Worm (Caenorhabditis elegans): ENCODE results near the gene nspd-7.

The nspd-7 gene

ce11 chrIV:10227534-10227933 is 41.5 kb downstream of the nspd-7 start, which contains the start of gene F01G10.6:
TSS of gene F01G10.6 (minus strand) at chrIV:10227634.
- TF ChIP-seq mdt-29 (GFP tag; IDR thresholded peaks at IDR 0.05) (no peak), lin-1 (GFP tag; IDR thresholded peaks at IDR 0.05) (no peak), zfp-3 (GFP tag; conservative IDR thresholded peaks at IDR 0.05) (no peak), tra-1 (GFP tag; IDR thresholded peaks at IDR 0.05) (no peak), ctbp-1 (GFP tag; IDR thresholded peaks at IDR 0.05) (no peak), gei-8 (GFP tag; optimal IDR thresholded peaks at IDR 0.05) (no peak), zfp-2 (tag; optimal IDR thresholded peaks at IDR 0.05) (no peak), hif-1 (tag; optimal IDR thresholded peaks at IDR 0.05) (no peak), F37D6.2 (tag; optimal IDR thresholded peaks at IDR 0.05) (no peak), ama-1 (optimal IDR thresholded peaks at IDR 0.05) (no peak), aha-1 (tag) (no peak), nhr-41 (GFP tag; IDR thresholded peaks at IDR 0.05) (no peak), nhr-28 (tag; optimal IDR thresholded peaks at IDR 0.05) (no peak), F26F4.8 (GFP tag; conservative IDR thresholded peaks at IDR 0.05) (no peak), ztf-7 (tag; optimal IDR thresholded peaks at IDR 0.05) (no peak), unc-130 (GFP tag; optimal IDR thresholded peaks at IDR 0.05) (no peak)

ce11 chrIV:10223723-10224122 is 45.3 kb downstream of the nspd-7 start, which contains the start of gene nas-12:
TSS of gene nas-12 (plus strand) at chrIV:10224023.
- TF ChIP-seq zip-2 (tag; optimal IDR thresholded peaks at IDR 0.05) = no peak
- no peak for TF ChIP-seq R02D3.7 (tag; optimal IDR thresholded peaks at IDR 0.05)
- TF ChIP-seq duxl-1 (tag; optimal IDR thresholded peaks at IDR 0.05; ENCODE audit: poor library complexity) = no peak
- no peak for TF ChIP-seq saeg-2 (GFP tag; IDR thresholded peaks at IDR 0.05)
- TF ChIP-seq hlh-30 (tag; optimal IDR thresholded peaks at IDR 0.05; ENCODE audit: insufficient read depth) = no peak
- TF ChIP-seq spr-3 (GFP tag; optimal IDR thresholded peaks at IDR 0.05) = no peak
- TF ChIP-seq madf-5 (GFP tag; IDR thresholded peaks at IDR 0.05) = no peak
- TF ChIP-seq lin-38 (GFP tag; IDR thresholded peaks at IDR 0.05) = no peak
- no peak for TF ChIP-seq nhr-237 (tag; optimal IDR thresholded peaks at IDR 0.05)
- TF ChIP-seq mes-2 (tag; optimal IDR thresholded peaks at IDR 0.05; ENCODE audit: poor library complexity, severe bottlenecking) = no peak
- TF ChIP-seq ztf-11 (tag; optimal IDR thresholded peaks at IDR 0.05) = no peak
- TF ChIP-seq lin-15B (tag; optimal IDR thresholded peaks at IDR 0.05) = no peak
- TF ChIP-seq zfp-2 (tag; optimal IDR thresholded peaks at IDR 0.05) = no peak
- TF ChIP-seq egl-43 (GFP tag; IDR thresholded peaks at IDR 0.05) = no peak

DNA sequence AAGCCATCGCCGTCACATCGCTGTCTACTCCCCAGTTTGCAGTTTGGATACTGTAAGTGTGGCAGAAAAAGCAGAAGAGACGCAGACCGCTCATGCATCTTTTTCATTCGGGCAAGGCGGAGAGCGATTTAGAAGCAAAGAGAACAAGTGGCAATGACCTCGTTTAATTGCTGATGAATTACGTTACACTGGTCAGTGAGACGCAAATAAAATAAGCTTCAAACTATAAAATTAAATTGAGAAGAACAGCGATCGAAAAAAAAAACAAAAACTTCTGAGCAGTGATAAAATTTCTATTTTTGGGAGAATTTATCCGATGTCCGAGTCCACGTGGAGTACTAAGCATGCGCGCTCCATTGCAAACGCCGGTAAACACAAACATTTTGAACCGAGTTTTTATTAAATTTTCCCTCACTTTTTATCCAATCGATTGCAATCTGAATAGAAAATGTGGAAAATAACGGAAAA is 46.8 kb downstream of the nspd-7 start, which contains the start of gene C24F3.2:
Gene C24F3.2 (plus strand): TSS at position 418 of the 468 bp plus-strand sequence.
- TF ChIP-seq lsy-2 (tag; optimal IDR thresholded peaks at IDR 0.05) (peak; percentile 79 to 97), F44E2.7 (GFP tag; IDR thresholded peaks at IDR 0.05) (no peak), dmd-6 (GFP tag; IDR thresholded peaks at IDR 0.05) (peak; percentile 48; the same call in 1 of the 2 replicates), ztf-11 (tag; optimal IDR thresholded peaks at IDR 0.05) (no peak), dpl-1 (GFP tag; optimal IDR thresholded peaks at IDR 0.05) (peak; percentile 75), mes-2 (tag; optimal IDR thresholded peaks at IDR 0.05; ENCODE audit: poor library complexity, severe bottlenecking) (peak; percentile 57), fkh-10 (GFP tag; optimal IDR thresholded peaks at IDR 0.05) (no peak), zip-11 (GFP tag; IDR thresholded peaks at IDR 0.05) (no peak), D1046.2 (GFP tag; IDR thresholded peaks at IDR 0.05) (no peak), sdz-12 (GFP tag; optimal IDR thresholded peaks at IDR 0.05) (no peak), zfp-2 (tag; optimal IDR thresholded peaks at IDR 0.05) (no peak), F26F4.8 (GFP tag; conservative IDR thresholded peaks at IDR 0.05) (no peak), madf-9 (GFP tag; conservative IDR thresholded peaks at IDR 0.05) (no peak), attf-4 (tag; optimal IDR thresholded peaks at IDR 0.05) (no peak), hmg-1.1 (GFP tag; IDR thresholded peaks at IDR 0.05) (peak; percentile 68), skn-1 (tag; optimal IDR thresholded peaks at IDR 0.05) (no peak), nhr-48 (tag; optimal IDR thresholded peaks at IDR 0.05) (no peak), gei-8 (GFP tag; optimal IDR thresholded peaks at IDR 0.05) (no peak), nhr-42 (GFP tag; IDR thresholded peaks at IDR 0.05) (no peak), F10B5.3 (tag; optimal IDR thresholded peaks at IDR 0.05) (no peak), ceh-28 (tag; optimal IDR thresholded peaks at IDR 0.05) (no peak), nhr-111 (GFP tag; optimal IDR thresholded peaks at IDR 0.05) (no peak), spr-3 (GFP tag; optimal IDR thresholded peaks at IDR 0.05) (no peak), zip-2 (tag; optimal IDR thresholded peaks at IDR 0.05) (no peak), ctbp-1 (GFP tag; IDR thresholded peaks at IDR 0.05) (no peak), dmd-9 (GFP tag; IDR thresholded peaks at IDR 0.05) (no peak), hif-1 (tag; optimal IDR thresholded peaks at IDR 0.05) (no peak), zfp-3 (GFP tag; conservative IDR thresholded peaks at IDR 0.05) (no peak), Y105C5A.15 (GFP tag; IDR thresholded peaks at IDR 0.05) (no peak)

Data from whole organism, L4 larva.